Worm (Caenorhabditis elegans): ENCODE data around the gene pycr-4.

pycr-4 gene

ce11 chrIV:7487554-7488456 is 10.7 kb upstream of the pycr-4 start, which contains the start of the genes his-60 and his-59 (continued):
- TF ChIP-seq egl-43 (GFP tag; IDR thresholded peaks at IDR 0.05) (peak; percentile 77), nhr-76 (tag; optimal IDR thresholded peaks at IDR 0.05) (no peak), ama-1 (optimal IDR thresholded peaks at IDR 0.05) (peak; percentile 50), ztf-7 (tag; optimal IDR thresholded peaks at IDR 0.05) (no peak), duxl-1 (tag; optimal IDR thresholded peaks at IDR 0.05; ENCODE audit: poor library complexity) (no peak), ctbp-1 (GFP tag; IDR thresholded peaks at IDR 0.05) (no peak), aha-1 (tag) (peak; percentile 51), gei-8 (GFP tag; optimal IDR thresholded peaks at IDR 0.05) (no peak), zip-11 (GFP tag; IDR thresholded peaks at IDR 0.05) (no peak), lin-39 (tag; optimal IDR thresholded peaks at IDR 0.05) (no peak), nhr-11 (tag; optimal IDR thresholded peaks at IDR 0.05) (no peak), F44E2.7 (GFP tag; IDR thresholded peaks at IDR 0.05) (peak; percentile 77; the same call in 1 of the 2 replicates), attf-4 (tag; optimal IDR thresholded peaks at IDR 0.05) (no peak), pqm-1 (tag; optimal IDR thresholded peaks at IDR 0.05) (no peak), dpl-1 (GFP tag; optimal IDR thresholded peaks at IDR 0.05) (peak; percentile 43), vab-7 (GFP tag; IDR thresholded peaks at IDR 0.05) (peak; percentile 64), unc-62 (GFP tag; optimal IDR thresholded peaks at IDR 0.05 in 1 of 2) (no peak), unc-62 (tag; optimal IDR thresholded peaks at IDR 0.05) (no peak), T26A8.4 (GFP tag; IDR thresholded peaks at IDR 0.05) (no peak), F10B5.3 (tag; optimal IDR thresholded peaks at IDR 0.05) (no peak), lim-7 (GFP tag; IDR thresholded peaks at IDR 0.05) (peak; percentile 85), mxl-2 (GFP tag; conservative IDR thresholded peaks at IDR 0.05) (no peak), pha-4 (GFP tag; IDR thresholded peaks at IDR 0.05) (peak; percentile 21), pha-4 (tag; optimal IDR thresholded peaks at IDR 0.05) (no peak), dmd-9 (GFP tag; IDR thresholded peaks at IDR 0.05) (no peak), nhr-6 (tag; optimal IDR thresholded peaks at IDR 0.05) (peak; percentile 82), snpc-4 (tag; optimal IDR thresholded peaks at IDR 0.05) (no peak), daf-8 (GFP tag; IDR thresholded peaks at IDR 0.05) (no peak), snpc-1.2 (GFP tag; IDR thresholded peaks at IDR 0.05) (peak; percentile 57), lin-13 (GFP tag; optimal IDR thresholded peaks at IDR 0.05) (no peak), rbr-2 (tag; optimal IDR thresholded peaks at IDR 0.05) (peak; percentile 55)

- TF ChIP-seq php-3 (GFP tag; IDR thresholded peaks at IDR 0.05) (0 out of 2 replicates have a peak, but pooled peaks have one; percentile 25), lim-7 (GFP tag; IDR thresholded peaks at IDR 0.05) (peak; percentile 64), nhr-102 (tag; optimal IDR thresholded peaks at IDR 0.05) (peak; percentile 86), zag-1 (tag; optimal IDR thresholded peaks at IDR 0.05) (no peak), dpl-1 (GFP tag; optimal IDR thresholded peaks at IDR 0.05) (peak; percentile 42), T20F7.1 (GFP tag; optimal IDR thresholded peaks at IDR 0.05) (peak; percentile 67), nhr-6 (tag; optimal IDR thresholded peaks at IDR 0.05) (peak; percentile 74), lin-38 (GFP tag; IDR thresholded peaks at IDR 0.05) (peak; percentile 76), mdl-1 (tag; optimal IDR thresholded peaks at IDR 0.05) (no peak), hlh-30 (tag; optimal IDR thresholded peaks at IDR 0.05; ENCODE audit: insufficient read depth) (peak; percentile 11), nhr-41 (GFP tag; IDR thresholded peaks at IDR 0.05) (0 out of 2 replicates have a peak, but pooled peaks have one; percentile 20), duxl-1 (tag; optimal IDR thresholded peaks at IDR 0.05; ENCODE audit: poor library complexity) (peak; percentile 52), unc-62 (GFP tag; optimal IDR thresholded peaks at IDR 0.05 in 1 of 2) (peak in 1 of 2 experiments; percentile 87), unc-62 (tag; optimal IDR thresholded peaks at IDR 0.05) (no peak), nhr-10 (tag; optimal IDR thresholded peaks at IDR 0.05) (peak; percentile 6), nhr-11 (tag; optimal IDR thresholded peaks at IDR 0.05) (no peak), vab-7 (GFP tag; IDR thresholded peaks at IDR 0.05) (peak; percentile 40; the same call in 1 of the 2 replicates), spr-3 (GFP tag; optimal IDR thresholded peaks at IDR 0.05) (no peak), nhr-48 (tag; optimal IDR thresholded peaks at IDR 0.05) (peak; percentile 97), lin-13 (GFP tag; optimal IDR thresholded peaks at IDR 0.05) (peak; percentile 36), lsy-2 (tag; optimal IDR thresholded peaks at IDR 0.05) (peak in 1 of 2 experiments; percentile 79), aly-2 (tag; optimal IDR thresholded peaks at IDR 0.05) (no peak), T26A8.4 (GFP tag; IDR thresholded peaks at IDR 0.05) (peak; percentile 70), dve-1 (tag; optimal IDR thresholded peaks at IDR 0.05; ENCODE audit: insufficient read depth) (peak; percentile 98), F44E2.7 (GFP tag; IDR thresholded peaks at IDR 0.05) (no peak; the same call in 1 of the 2 replicates), ZK337.2 (GFP tag; IDR thresholded peaks at IDR 0.05) (no peak), tag-97 (GFP tag; IDR thresholded peaks at IDR 0.05) (no peak)
Measured at ce11 chrIV:7486201-7486947, 9.3 kb upstream of the pycr-4 start, which contains the start of the genes his-61 and his-62. TSS of gene his-61 (minus strand) at chrIV:7486217. TSS of gene his-62 (plus strand) at chrIV:7486545.
